Worm (Caenorhabditis elegans) whole organism, late embryonic: Measurements from ENCODE around the gene srh-15.

Source experiments
- ceh-9 ChIP-seq: sonication (generic microtip); optimal IDR thresholded peaks from 2 replicates; lab custom pipeline; 2016; ENCODE audit warnings: mild to moderate bottlenecking, missing genetic modification characterization, inconsistent platforms, missing compliant biosample characterization
- dmd-4 ChIP-seq: sonication (generic microtip); optimal IDR thresholded peaks from 2 replicates; lab custom pipeline; 2016; ENCODE audit warnings: borderline replicate concordance, missing genetic modification characterization, missing compliant biosample characterization
- hlh-6 ChIP-seq: sonication (generic microtip); optimal IDR thresholded peaks from 2 replicates; lab custom pipeline; 2016; ENCODE audit warnings: missing genotype, missing genetic modification characterization, missing compliant biosample characterization
- odd-2 ChIP-seq: sonication (generic microtip); optimal IDR thresholded peaks from 2 replicates; lab custom pipeline; 2017; ENCODE audit warnings: antibody characterized with exemption, mild to moderate bottlenecking, missing genetic modification characterization, missing compliant biosample characterization
- pax-1 ChIP-seq: fragments of 150-350 bp; optimal IDR thresholded peaks from 2 replicates; lab custom pipeline; 2014; ENCODE audit warnings: missing biosample characterization, missing genetic modification characterization
- pha-4 ChIP-seq: fragments of 150-350 bp; optimal IDR thresholded peaks from 2 replicates; lab custom pipeline; 2018; ENCODE audit warnings: missing biosample characterization, missing genetic modification reagents, missing genetic modification characterization
- pqm-1 ChIP-seq: sonication (generic microtip); optimal IDR thresholded peaks from 2 replicates; lab custom pipeline; 2016; ENCODE audit warnings: missing genetic modification characterization, missing compliant biosample characterization

- TF ChIP-seq pha-4 (tag; lab: Kevin White, UChicago): no peak
- TF ChIP-seq pqm-1 (tag; lab: Kevin White, UChicago): no peak
- TF ChIP-seq odd-2 (tag; lab: Kevin White, UChicago): no peak
- no peak for TF ChIP-seq pax-1
- no peak for TF ChIP-seq dmd-4 (tag; lab: Kevin White, UChicago)
- TF ChIP-seq ceh-9 (tag; lab: Kevin White, UChicago): no peak
- no peak for TF ChIP-seq hlh-6 (tag; lab: Kevin White, UChicago)
Observed at ce11 chrV:13324933-13325760, 4.4 kb downstream of the srh-15 start, which contains the start of gene C50B6.7.
